Worm (Caenorhabditis elegans) whole organism, L1 larva: Measurements from ENCODE around the gene T23B5.6.

Source experiments
- C16A3.4 ChIP-seq: fragments of 150-350 bp; optimal IDR thresholded peaks from 2 replicates; lab custom pipeline; 2014; ENCODE audit warnings: missing biosample characterization, missing genetic modification characterization
- aha-1 ChIP-seq: fragments of 150-350 bp; optimal IDR thresholded peaks from 2 replicates; lab custom pipeline; 2014; ENCODE audit warnings: missing biosample characterization, missing genetic modification characterization
- alr-1 ChIP-seq: fragments of 200-800 bp; sonication (Bioruptor generic); optimal IDR thresholded peaks from 2 replicates; lab custom pipeline; 2018; ENCODE audit warnings: borderline replicate concordance, mild to moderate bottlenecking, missing genetic modification characterization, missing compliant biosample characterization
- aly-2 ChIP-seq: fragments of 150-350 bp; optimal IDR thresholded peaks from 2 replicates; lab custom pipeline; 2014; ENCODE audit warnings: missing biosample characterization, missing genetic modification characterization
- ama-1 ChIP-seq: fragments of 150-350 bp; optimal IDR thresholded peaks from 2 replicates; lab custom pipeline; 2014
- blmp-1 ChIP-seq: fragments of 150-350 bp; optimal IDR thresholded peaks from 2 replicates; lab custom pipeline; 2014; ENCODE audit warnings: missing biosample characterization, missing genetic modification characterization
- ceh-8 ChIP-seq: fragments of 200-800 bp; sonication (Bioruptor generic); optimal IDR thresholded peaks from 2 replicates; lab custom pipeline; 2018; ENCODE audit warnings: mild to moderate bottlenecking, missing genetic modification characterization, moderate library complexity, missing compliant biosample characterization
- ceh-82 ChIP-seq, 3 experiments: fragments of 150-350 bp in 1 of 3; sonication (generic microtip) in 2 of 3; optimal IDR thresholded peaks; 2 replicates each; lab custom pipeline; 2014 to 2017; ENCODE audit warnings: missing biosample characterization in 3 of 3, missing genetic modification characterization in 3 of 3
- ceh-88 ChIP-seq: fragments of 200-800 bp; sonication (Bioruptor generic); IDR thresholded peaks from 2 replicates; pipeline ENCODE4 v1.3.6; 2022; ENCODE audit warnings: missing genetic modification characterization, missing compliant biosample characterization
- ceh-90 ChIP-seq: sonication (generic microtip); optimal IDR thresholded peaks from 2 replicates; lab custom pipeline; 2016; ENCODE audit warnings: missing genetic modification characterization, missing compliant biosample characterization
- dpl-1 ChIP-seq, 3 experiments: fragments of 150-350 bp in 2 of 3; sonication (generic microtip) in 1 of 3; optimal IDR thresholded peaks; 2 replicates each; lab custom pipeline; 2014 to 2017; ENCODE audit warnings: missing biosample characterization in 3 of 3, missing genetic modification characterization in 3 of 3, missing genetic modification reagents in 3 of 3
- dsc-1 ChIP-seq: sonication (generic microtip); optimal IDR thresholded peaks from 2 replicates; lab custom pipeline; 2016; ENCODE audit warnings: mild to moderate bottlenecking, missing genetic modification characterization, missing compliant biosample characterization
- efl-1 ChIP-seq, 4 experiments: fragments of 150-350 bp; optimal IDR thresholded peaks in 3 of 4; peaks in 1 of 4; 1 replicate in 1 of 4; 2 replicates in 3 of 4; lab custom pipeline; 2014; ENCODE audit warnings: missing biosample characterization in 2 of 4, missing genetic modification characterization in 2 of 4, missing genetic modification reagents in 2 of 4
- efl-3 ChIP-seq: fragments of 200-800 bp; sonication (Bioruptor generic); optimal IDR thresholded peaks from 2 replicates; lab custom pipeline; 2018; ENCODE audit warnings: mild to moderate bottlenecking, missing genetic modification characterization, missing compliant biosample characterization
- egl-13 ChIP-seq: sonication (generic microtip); optimal IDR thresholded peaks from 2 replicates; lab custom pipeline; 2016; ENCODE audit warnings: missing genotype, missing genetic modification reagents, missing genetic modification characterization, missing compliant biosample characterization
- elt-3 ChIP-seq, 6 experiments: fragments of 150-350 bp in 1 of 6; sonication (generic microtip); optimal IDR thresholded peaks; 2 replicates each; lab custom pipeline; 2017 to 2018; ENCODE audit warnings: missing biosample characterization in 6 of 6, missing genetic modification characterization in 6 of 6, inconsistent platforms in 1 of 6
- fkh-8 ChIP-seq: sonication (generic microtip); optimal IDR thresholded peaks from 2 replicates; lab custom pipeline; 2016; ENCODE audit warnings: mild to moderate bottlenecking, missing genetic modification characterization, missing compliant biosample characterization
- fos-1 ChIP-seq: fragments of 150-350 bp; optimal IDR thresholded peaks from 2 replicates; lab custom pipeline; 2014; ENCODE audit warnings: missing biosample characterization, missing genetic modification characterization
- grh-1 ChIP-seq: fragments of 200-800 bp; sonication (Bioruptor generic); IDR thresholded peaks from 2 replicates; pipeline ENCODE4 v1.3.6; 2022; ENCODE audit warnings: missing genetic modification reagents, missing genetic modification characterization, missing compliant biosample characterization
- hlh-4 ChIP-seq: sonication (generic microtip); optimal IDR thresholded peaks from 2 replicates; lab custom pipeline; 2016; ENCODE audit warnings: mild to moderate bottlenecking, missing genetic modification characterization, missing compliant biosample characterization
- hpl-2 ChIP-seq: fragments of 150-350 bp; optimal IDR thresholded peaks from 2 replicates; lab custom pipeline; 2014; ENCODE audit warnings: missing biosample characterization, missing genetic modification reagents, missing genetic modification characterization
- irx-1 ChIP-seq: sonication (generic microtip); optimal IDR thresholded peaks from 2 replicates; lab custom pipeline; 2016; ENCODE audit warnings: missing genetic modification characterization, missing compliant biosample characterization
- lin-14 ChIP-seq: fragments of 200-800 bp; sonication (Bioruptor generic); optimal IDR thresholded peaks from 2 replicates; lab custom pipeline; 2018; ENCODE audit warnings: mild to moderate bottlenecking, missing genetic modification characterization, moderate library complexity, missing compliant biosample characterization
- lin-15B ChIP-seq: fragments of 150-350 bp; sonication (generic microtip); optimal IDR thresholded peaks from 3 replicates; lab custom pipeline; 2014; ENCODE audit warnings: missing biosample characterization, missing genetic modification characterization
- lin-35 ChIP-seq, 2 experiments: fragments of 150-350 bp; optimal IDR thresholded peaks; 2 replicates each; lab custom pipeline; 2014; ENCODE audit warnings: missing biosample characterization in 2 of 2, missing genetic modification characterization in 2 of 2, missing genetic modification reagents in 2 of 2
- lsy-2 ChIP-seq, 2 experiments: fragments of 150-350 bp; optimal IDR thresholded peaks; 2 replicates each; lab custom pipeline; 2014; ENCODE audit warnings: missing biosample characterization in 2 of 2, missing genetic modification characterization in 2 of 2
- mdl-1 ChIP-seq, 2 experiments: fragments of 150-350 bp; optimal IDR thresholded peaks; 2 replicates each; lab custom pipeline; 2014 to 2017; ENCODE audit warnings: missing biosample characterization in 2 of 2, missing genetic modification characterization in 2 of 2, inconsistent platforms in 1 of 2
- mep-1 ChIP-seq: fragments of 150-350 bp; optimal IDR thresholded peaks from 2 replicates; lab custom pipeline; 2014; ENCODE audit warnings: missing biosample characterization, missing genetic modification characterization
- nhr-19 ChIP-seq: fragments of 200-800 bp; sonication (Bioruptor generic); conservative IDR thresholded peaks from 2 replicates; pipeline ENCODE4 v1.3.6; 2022; ENCODE audit warnings: missing genetic modification characterization, missing compliant biosample characterization
- nhr-237 ChIP-seq: fragments of 150-350 bp; optimal IDR thresholded peaks from 2 replicates; lab custom pipeline; 2014; ENCODE audit warnings: missing biosample characterization, missing genetic modification characterization
- nhr-28 ChIP-seq: fragments of 150-350 bp; optimal IDR thresholded peaks from 2 replicates; lab custom pipeline; 2014; ENCODE audit warnings: missing biosample characterization, missing genetic modification characterization
- nhr-47 ChIP-seq: sonication (generic microtip); optimal IDR thresholded peaks from 2 replicates; lab custom pipeline; 2016; ENCODE audit warnings: mild to moderate bottlenecking, missing genetic modification characterization, moderate library complexity, missing compliant biosample characterization
- nhr-71 ChIP-seq: sonication (generic microtip); optimal IDR thresholded peaks from 2 replicates; lab custom pipeline; 2016; ENCODE audit warnings: mild to moderate bottlenecking, missing genetic modification characterization, moderate library complexity, missing compliant biosample characterization
- nhr-85 ChIP-seq: sonication (generic microtip); peaks from one replicate; lab custom pipeline; 2016; ENCODE audit warnings: missing genetic modification characterization, inconsistent platforms, missing compliant biosample characterization
- nhr-90 ChIP-seq: sonication (generic microtip); optimal IDR thresholded peaks from 2 replicates; lab custom pipeline; 2016; ENCODE audit warnings: mild to moderate bottlenecking, missing genetic modification characterization, missing compliant biosample characterization; ENCODE audit not compliant: poor library complexity
- pqm-1 ChIP-seq: sonication (generic microtip); optimal IDR thresholded peaks from 3 replicates; lab custom pipeline; 2017; ENCODE audit warnings: missing biosample characterization, missing genetic modification characterization
- skn-1 ChIP-seq: fragments of 150-350 bp; optimal IDR thresholded peaks from 2 replicates; lab custom pipeline; 2014; ENCODE audit warnings: missing biosample characterization, missing genetic modification characterization
- snpc-4 ChIP-seq: fragments of 150-350 bp; optimal IDR thresholded peaks from 2 replicates; lab custom pipeline; 2014; ENCODE audit warnings: missing biosample characterization, missing genetic modification characterization
- sptf-1 ChIP-seq: fragments of 150-350 bp; optimal IDR thresholded peaks from 2 replicates; lab custom pipeline; 2014; ENCODE audit warnings: missing biosample characterization, missing genetic modification characterization
- tbx-2 ChIP-seq: sonication (generic microtip); optimal IDR thresholded peaks from 2 replicates; lab custom pipeline; 2016; ENCODE audit warnings: missing genetic modification characterization, missing compliant biosample characterization
- tlp-1 ChIP-seq: fragments of 150-350 bp; optimal IDR thresholded peaks from 2 replicates; lab custom pipeline; 2014; ENCODE audit warnings: missing biosample characterization, missing genetic modification characterization
- unc-98 ChIP-seq: fragments of 200-800 bp; sonication (Bioruptor generic); IDR thresholded peaks from 2 replicates; pipeline ENCODE4 v1.3.6; 2022; ENCODE audit warnings: missing genetic modification characterization, missing compliant biosample characterization
- zip-4 ChIP-seq: fragments of 200-800 bp; sonication (Bioruptor generic); optimal IDR thresholded peaks from 2 replicates; lab custom pipeline; 2018; ENCODE audit warnings: mild to moderate bottlenecking, missing genetic modification characterization, moderate library complexity, missing compliant biosample characterization
- ztf-11 ChIP-seq, 2 experiments: sonication (generic microtip); optimal IDR thresholded peaks; 2 replicates each; lab custom pipeline; 2016 to 2017; ENCODE audit warnings: missing genetic modification characterization in 2 of 2, missing biosample characterization in 1 of 2, missing compliant biosample characterization in 1 of 2

Gene T23B5.6

DNA sequence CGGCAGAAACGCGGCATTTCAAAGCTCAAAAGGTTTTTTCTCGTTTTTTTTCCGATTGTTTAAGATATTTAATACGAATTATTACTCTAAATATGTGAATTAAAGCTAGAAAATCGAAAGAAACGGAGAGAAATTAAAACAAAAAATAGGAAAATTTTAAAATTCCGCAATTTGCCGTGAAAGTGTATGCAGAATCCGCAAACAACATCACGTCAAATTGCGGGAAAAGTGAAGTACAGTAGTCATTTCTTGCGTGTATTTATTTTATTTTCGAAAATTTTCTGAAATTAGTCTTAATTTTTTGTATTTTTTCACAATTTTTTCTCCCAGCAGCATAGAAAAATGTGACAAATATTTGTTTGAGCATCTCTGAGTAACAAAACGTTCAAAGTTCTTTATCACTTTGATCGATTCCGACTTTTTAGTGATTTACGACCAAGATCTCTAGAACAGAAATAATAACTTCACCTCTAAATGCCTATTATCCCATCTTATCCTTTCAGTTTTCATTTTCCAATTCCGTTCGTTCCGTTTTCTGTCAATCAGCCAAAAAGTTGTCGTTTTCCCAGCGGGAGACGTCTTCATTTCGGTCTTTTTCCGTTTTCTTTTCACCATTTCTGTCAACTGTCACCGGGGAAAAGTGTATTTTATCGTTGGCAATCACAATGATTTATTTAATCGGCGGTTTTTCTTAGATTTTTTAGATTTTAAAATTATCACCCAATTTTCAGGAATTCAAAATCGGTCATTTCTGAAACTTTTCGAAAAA lies 8.0 kb upstream of the T23B5.6 start (continued):
- TF ChIP-seq nhr-19: no peak
- TF ChIP-seq ceh-8 (GFP tag; lab: Kevin White, UChicago): no peak
- no peak for TF ChIP-seq efl-3 (GFP tag; lab: Kevin White, UChicago)
- TF ChIP-seq nhr-85 (tag; lab: Kevin White, UChicago): peak; percentile 57
- no peak for TF ChIP-seq lin-15B

DNA sequence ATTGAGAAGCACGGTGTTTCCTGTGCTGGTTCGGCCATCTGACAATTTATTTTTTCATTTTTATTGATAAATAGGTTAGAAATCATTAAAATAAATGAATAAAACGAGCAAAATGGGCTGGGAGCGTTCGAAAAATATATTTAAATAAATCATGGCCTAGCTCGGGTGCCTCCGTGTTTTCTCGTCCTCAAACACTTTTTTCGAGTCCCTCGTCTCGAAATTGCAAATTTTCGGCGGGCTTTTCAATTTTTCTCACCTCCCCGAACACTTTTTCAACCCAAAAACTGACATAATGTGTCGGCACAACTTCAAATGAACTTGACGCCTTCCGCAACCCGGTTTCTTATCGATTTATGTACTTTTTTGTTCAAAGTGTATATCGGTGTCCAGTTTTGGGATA lies 7.3 kb upstream of the T23B5.6 start, which contains the start of gene prmt-9:
prmt-9 (minus strand) TSS at position 38 of the 400 bp plus-strand sequence.
- TF ChIP-seq mdl-1 (tag; optimal IDR thresholded peaks at IDR 0.05; lab: Kevin White, UChicago): no peak
- peak in 1 of 2 experiments; percentile 61 for TF ChIP-seq efl-1 (optimal IDR thresholded peaks at IDR 0.05; lab: Kevin White, UChicago)
- TF ChIP-seq efl-1 (GFP tag; optimal IDR thresholded peaks at IDR 0.05 in 1 of 2; lab: Kevin White, UChicago): peak; percentile 75 to 94
- TF ChIP-seq tlp-1 (tag; lab: Kevin White, UChicago): no peak
- TF ChIP-seq pqm-1 (tag; lab: Kevin White, UChicago): no peak
- no peak for TF ChIP-seq aly-2 (tag; lab: Kevin White, UChicago)
- TF ChIP-seq efl-3 (GFP tag; lab: Kevin White, UChicago): no peak
- TF ChIP-seq lin-15B: peak; percentile 6
- TF ChIP-seq fos-1 (tag; lab: Kevin White, UChicago): no peak
- TF ChIP-seq aha-1 (tag; lab: Kevin White, UChicago): no peak
- no peak for TF ChIP-seq nhr-19
- TF ChIP-seq C16A3.4 (tag; lab: Kevin White, UChicago): no peak
- TF ChIP-seq dpl-1 (GFP tag; optimal IDR thresholded peaks at IDR 0.05; lab: Kevin White, UChicago): peak; percentile 20 to 77 (median 66)
- TF ChIP-seq egl-13: no peak
- TF ChIP-seq lin-35 (GFP tag; optimal IDR thresholded peaks at IDR 0.05; lab: Kevin White, UChicago): peak; percentile 66 to 76
- no peak for TF ChIP-seq sptf-1 (tag; lab: Kevin White, UChicago)
- TF ChIP-seq ceh-82 (tag; optimal IDR thresholded peaks at IDR 0.05; lab: Kevin White, UChicago): no peak
- no peak for TF ChIP-seq hpl-2 (GFP tag; lab: Kevin White, UChicago)
- no peak for TF ChIP-seq blmp-1 (tag; lab: Kevin White, UChicago)
- TF ChIP-seq tbx-2 (tag; lab: Kevin White, UChicago): no peak
- peak in 1 of 2 experiments; percentile 38 for TF ChIP-seq lsy-2 (tag; optimal IDR thresholded peaks at IDR 0.05; lab: Kevin White, UChicago)

DNA sequence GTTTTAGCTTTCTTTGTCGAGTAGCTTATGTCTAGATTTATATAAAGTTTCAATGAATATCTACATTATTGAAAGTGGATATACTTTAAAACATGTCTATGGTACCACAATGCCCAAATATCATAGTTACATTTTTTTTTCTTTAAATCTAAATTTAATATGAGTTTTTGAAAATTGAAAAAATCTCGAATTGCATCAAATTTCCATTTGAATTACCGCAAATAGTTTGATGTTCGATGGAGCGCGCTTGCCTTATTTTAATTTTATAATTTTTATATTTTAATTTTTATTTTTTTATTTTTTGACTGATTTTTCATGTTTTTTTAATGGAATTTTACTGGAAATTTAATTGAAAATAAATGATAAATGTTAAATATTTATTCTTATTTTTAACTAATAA lies 2.3 kb downstream of the T23B5.6 start, which contains the start of gene T23B5.4:
T23B5.4 (plus strand) TSS at position 301 of the 400 bp plus-strand sequence.
- TF ChIP-seq dsc-1 (tag; lab: Kevin White, UChicago): no peak

DNA sequence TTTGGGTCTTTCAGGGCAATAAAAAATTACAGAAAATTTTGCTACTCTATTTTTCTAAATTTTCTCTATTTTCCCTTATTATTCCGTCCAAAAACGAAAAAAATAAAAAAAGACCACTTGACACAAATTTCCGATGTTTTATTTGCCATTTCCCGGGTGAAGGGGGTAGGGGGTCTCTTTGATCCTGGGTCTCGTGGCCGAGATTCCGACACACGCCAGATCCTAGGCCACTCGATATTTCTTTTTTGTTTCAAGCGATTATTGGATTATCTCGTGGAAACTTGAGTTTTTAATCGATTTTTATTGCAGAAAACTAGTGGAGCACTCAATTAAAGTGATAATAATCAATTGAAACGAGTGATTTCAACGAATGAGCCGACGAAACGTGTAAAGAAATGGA lies 23.9 kb downstream of the T23B5.6 start, which contains the start of the genes wdfy-3 and C26H9A.4:
wdfy-3 (plus strand) TSS at position 308 of the 400 bp plus-strand sequence.
C26H9A.4 (plus strand) TSS at position 317 of the 400 bp plus-strand sequence.
- TF ChIP-seq snpc-4 (tag; lab: Kevin White, UChicago) (no peak), hpl-2 (GFP tag; lab: Kevin White, UChicago) (no peak), ztf-11 (tag; optimal IDR thresholded peaks at IDR 0.05; lab: Kevin White, UChicago) (no peak), pqm-1 (tag; lab: Kevin White, UChicago) (no peak), zip-4 (no peak), mep-1 (tag; lab: Kevin White, UChicago) (peak; percentile 31), nhr-71 (tag; lab: Kevin White, UChicago) (peak; percentile 27), skn-1 (tag; lab: Kevin White, UChicago) (peak; percentile 17), nhr-90 (peak; percentile 14), grh-1 (GFP tag; lab: Robert Waterston, UW) (no peak), tlp-1 (tag; lab: Kevin White, UChicago) (no peak), ceh-90 (tag; lab: Kevin White, UChicago) (peak; percentile 48), alr-1 (tag; lab: Kevin White, UChicago) (no peak), tbx-2 (tag; lab: Kevin White, UChicago) (peak; percentile 9), nhr-237 (no peak), nhr-47 (tag; lab: Kevin White, UChicago) (no peak), fkh-8 (tag; lab: Kevin White, UChicago) (peak; percentile 14), dpl-1 (GFP tag; optimal IDR thresholded peaks at IDR 0.05; lab: Kevin White, UChicago) (peak in 2 of 3 experiments; percentile 32 to 33), hlh-4 (no peak), nhr-28 (tag; lab: Kevin White, UChicago) (no peak), elt-3 (tag; optimal IDR thresholded peaks at IDR 0.05; lab: Kevin White, UChicago) (peak in 1 of 6 experiments; percentile 9), dsc-1 (tag; lab: Kevin White, UChicago) (no peak), blmp-1 (tag; lab: Kevin White, UChicago) (peak; percentile 31), ama-1 (no peak), irx-1 (tag; lab: Kevin White, UChicago) (no peak), ceh-88 (GFP tag; lab: Robert Waterston, UW) (no peak), lin-14 (no peak), lsy-2 (tag; optimal IDR thresholded peaks at IDR 0.05; lab: Kevin White, UChicago) (peak in 1 of 2 experiments; percentile 37), unc-98 (no peak)
